Worm (Caenorhabditis elegans): ENCODE results near the gene lmd-3.
A peak's percentile ranks its signal among the peaks of the same experiment; 100 is the strongest.

The lmd-3 gene

ce11 chrV:8406911-8407310 is 37.7 kb downstream of the lmd-3 start:
- TF ChIP-seq nhr-232 (tag; optimal IDR thresholded peaks at IDR 0.05) = no peak
- no peak for TF ChIP-seq npax-4 (tag; optimal IDR thresholded peaks at IDR 0.05)
- TF ChIP-seq ceh-30 (tag; optimal IDR thresholded peaks at IDR 0.05) = no peak
- TF ChIP-seq pha-4 (tag; optimal IDR thresholded peaks at IDR 0.05) = no peak
- no peak for TF ChIP-seq ceh-31 (tag; optimal IDR thresholded peaks at IDR 0.05)
- no peak for TF ChIP-seq lim-6 (tag; optimal IDR thresholded peaks at IDR 0.05)
- no peak for TF ChIP-seq pqm-1 (tag; optimal IDR thresholded peaks at IDR 0.05)

ce11 chrV:8406155-8406554 is 38.5 kb downstream of the lmd-3 start:
- TF ChIP-seq elt-2 (tag; optimal IDR thresholded peaks at IDR 0.05) (peak; percentile 56), nhr-11 (tag; optimal IDR thresholded peaks at IDR 0.05) (no peak)

- TF ChIP-seq C38D4.7 (GFP tag; optimal IDR thresholded peaks at IDR 0.05) (no peak), ahr-1 (tag; optimal IDR thresholded peaks at IDR 0.05) (no peak), fax-1 (tag; optimal IDR thresholded peaks at IDR 0.05) (no peak), hlh-30 (tag; optimal IDR thresholded peaks at IDR 0.05; ENCODE audit: insufficient read depth) (no peak)
Observed at ce11 chrV:8404339-8404738, 40.3 kb downstream of the lmd-3 start.

- TF ChIP-seq elt-2 (tag; optimal IDR thresholded peaks at IDR 0.05) (peak; percentile 7), ceh-2 (tag; optimal IDR thresholded peaks at IDR 0.05) (no peak)
Observed at ce11 chrV:8403916-8404315, 40.7 kb downstream of the lmd-3 start.

ce11 chrV:8403152-8403551 is 41.5 kb downstream of the lmd-3 start:
- no peak for TF ChIP-seq unc-42 (tag; optimal IDR thresholded peaks at IDR 0.05)
- TF ChIP-seq sox-4 (tag; optimal IDR thresholded peaks at IDR 0.05) = no peak
- no peak for TF ChIP-seq unc-55 (GFP tag; optimal IDR thresholded peaks at IDR 0.05)
- no peak for TF ChIP-seq ceh-14 (tag; optimal IDR thresholded peaks at IDR 0.05)
- no peak for TF ChIP-seq syd-9 (tag; optimal IDR thresholded peaks at IDR 0.05)
- TF ChIP-seq K09A11.1 (tag; optimal IDR thresholded peaks at IDR 0.05; ENCODE audit: insufficient read depth) = no peak
- TF ChIP-seq unc-86 (tag; optimal IDR thresholded peaks at IDR 0.05) = no peak
- TF ChIP-seq dve-1 (tag; optimal IDR thresholded peaks at IDR 0.05) = no peak
- TF ChIP-seq hlh-8 (tag; optimal IDR thresholded peaks at IDR 0.05) = no peak
- no peak for TF ChIP-seq ceh-22 (tag; optimal IDR thresholded peaks at IDR 0.05)
- no peak for TF ChIP-seq dmd-4 (tag; optimal IDR thresholded peaks at IDR 0.05; ENCODE audit: borderline replicate concordance)
- no peak for TF ChIP-seq C08G9.2 (tag; optimal IDR thresholded peaks at IDR 0.05)
- no peak for TF ChIP-seq fkh-10 (GFP tag; optimal IDR thresholded peaks at IDR 0.05)
- no peak for TF ChIP-seq npax-4 (tag; optimal IDR thresholded peaks at IDR 0.05)
- no peak for TF ChIP-seq rnt-1 (tag; optimal IDR thresholded peaks at IDR 0.05)
- TF ChIP-seq ama-1 (optimal IDR thresholded peaks at IDR 0.05) = no peak

ce11 chrV:8402392-8402791 is 42.2 kb downstream of the lmd-3 start, which contains the start of gene F52E1.9:
Gene F52E1.9, minus strand, starts transcription at chrV:8402669.
- TF ChIP-seq C38D4.7 (GFP tag; optimal IDR thresholded peaks at IDR 0.05) (no peak), pros-1 (tag; optimal IDR thresholded peaks at IDR 0.05) (no peak), F13H6.1 (tag; optimal IDR thresholded peaks at IDR 0.05) (no peak), nhr-11 (tag; optimal IDR thresholded peaks at IDR 0.05) (no peak), ceh-18 (tag; optimal IDR thresholded peaks at IDR 0.05) (no peak), ceh-19 (GFP tag; optimal IDR thresholded peaks at IDR 0.05) (no peak), ceh-45 (GFP tag; IDR thresholded peaks at IDR 0.05) (no peak), nfya-1 (tag; optimal IDR thresholded peaks at IDR 0.05) (no peak), ceh-9 (tag; optimal IDR thresholded peaks at IDR 0.05) (no peak), sox-2 (GFP tag; IDR thresholded peaks at IDR 0.05) (no peak), pat-9 (tag; optimal IDR thresholded peaks at IDR 0.05) (no peak), ceh-30 (tag; optimal IDR thresholded peaks at IDR 0.05) (no peak), ceh-6 (GFP tag; optimal IDR thresholded peaks at IDR 0.05) (no peak), ceh-2 (tag; optimal IDR thresholded peaks at IDR 0.05) (no peak), K02D7.2 (tag; optimal IDR thresholded peaks at IDR 0.05) (no peak), fkh-10 (GFP tag; optimal IDR thresholded peaks at IDR 0.05) (no peak), Y22D7AL.16 (tag; optimal IDR thresholded peaks at IDR 0.05) (no peak)

Data from whole organism, late embryonic.